Worm (Caenorhabditis elegans) whole organism, L4/young adult: ENCODE results near the gene R102.11.

ENCODE experiments used
- dao-5 ChIP-seq: sonication (generic microtip); optimal IDR thresholded peaks from 2 replicates; lab custom pipeline; 2016; ENCODE audit warnings: missing genotype, missing genetic modification characterization, moderate library complexity, missing compliant biosample characterization
- him-1 ChIP-seq: sonication (generic microtip); optimal IDR thresholded peaks from 2 replicates; lab custom pipeline; 2016; ENCODE audit warnings: missing genotype, missing genetic modification reagents, missing genetic modification characterization, missing compliant biosample characterization

- TF ChIP-seq him-1 (tag; lab: Kevin White, UChicago), result no peak
- TF ChIP-seq dao-5, result no peak
These were observed 9.4 kb downstream of the R102.11 start, which contains the start of gene R102.8 for ce11 chrIV:10690139-10690538.
